Worm (Caenorhabditis elegans) whole organism, early embryonic: ENCODE results near the gene skr-12.

Source experiments
- B0310.2 ChIP-seq: sonication (generic microtip); optimal IDR thresholded peaks from 2 replicates; lab custom pipeline; 2016; ENCODE audit warnings: mild to moderate bottlenecking, missing genetic modification characterization, missing compliant biosample characterization
- F13C5.2 ChIP-seq: sonication (generic microtip); optimal IDR thresholded peaks from 2 replicates; lab custom pipeline; 2017; ENCODE audit warnings: mild to moderate bottlenecking, missing genetic modification characterization, inconsistent platforms, missing compliant biosample characterization
- aly-1 ChIP-seq: sonication (generic microtip); optimal IDR thresholded peaks from 2 replicates; lab custom pipeline; 2016; ENCODE audit warnings: missing genetic modification characterization, missing compliant biosample characterization
- ama-1 ChIP-seq: fragments of 150-350 bp; optimal IDR thresholded peaks from 2 replicates; lab custom pipeline; 2014
- ceh-13 ChIP-seq: fragments of 200-800 bp; sonication (Bioruptor generic); optimal IDR thresholded peaks from 2 replicates; lab custom pipeline; 2018; ENCODE audit warnings: mild to moderate bottlenecking, missing genetic modification characterization, missing compliant biosample characterization
- ceh-36 ChIP-seq: sonication (generic microtip); optimal IDR thresholded peaks from 2 replicates; lab custom pipeline; 2016; ENCODE audit warnings: missing genetic modification characterization, inconsistent platforms, missing compliant biosample characterization
- flt-1 ChIP-seq: fragments of 200-800 bp; sonication (Bioruptor generic); IDR thresholded peaks from 2 replicates; pipeline ENCODE4 v1.3.6; 2022; ENCODE audit warnings: missing genetic modification characterization, missing compliant biosample characterization
- hmbx-1 ChIP-seq: sonication (generic microtip); optimal IDR thresholded peaks from 2 replicates; lab custom pipeline; 2016; ENCODE audit warnings: mild to moderate bottlenecking, missing genetic modification characterization, missing compliant biosample characterization
- hmg-4 ChIP-seq: fragments of 200-800 bp; sonication (Bioruptor generic); optimal IDR thresholded peaks from 2 replicates; lab custom pipeline; 2018; ENCODE audit warnings: mild to moderate bottlenecking, missing genetic modification characterization, missing compliant biosample characterization
- hnd-1 ChIP-seq: sonication (generic microtip); optimal IDR thresholded peaks from 2 replicates; lab custom pipeline; 2016; ENCODE audit warnings: missing genetic modification characterization, missing compliant biosample characterization
- scrt-1 ChIP-seq: fragments of 200-800 bp; sonication (Bioruptor generic); IDR thresholded peaks from 2 replicates; pipeline ENCODE4 v1.3.6; 2022; ENCODE audit warnings: missing genetic modification characterization, missing compliant biosample characterization
- sea-1 ChIP-seq: fragments of 200-800 bp; sonication (Bioruptor generic); conservative IDR thresholded peaks from 2 replicates; pipeline ENCODE4 v1.3.6; 2022; ENCODE audit warnings: missing genetic modification characterization, missing compliant biosample characterization
- tbx-37 ChIP-seq: fragments of 200-800 bp; sonication (Bioruptor generic); conservative IDR thresholded peaks from 2 replicates; pipeline ENCODE4 v1.3.6; 2022; ENCODE audit warnings: missing genetic modification reagents, missing genetic modification characterization, missing compliant biosample characterization
- tra-4 ChIP-seq: sonication (generic microtip); optimal IDR thresholded peaks from 2 replicates; lab custom pipeline; 2017; ENCODE audit warnings: missing genetic modification characterization, missing compliant biosample characterization

DNA sequence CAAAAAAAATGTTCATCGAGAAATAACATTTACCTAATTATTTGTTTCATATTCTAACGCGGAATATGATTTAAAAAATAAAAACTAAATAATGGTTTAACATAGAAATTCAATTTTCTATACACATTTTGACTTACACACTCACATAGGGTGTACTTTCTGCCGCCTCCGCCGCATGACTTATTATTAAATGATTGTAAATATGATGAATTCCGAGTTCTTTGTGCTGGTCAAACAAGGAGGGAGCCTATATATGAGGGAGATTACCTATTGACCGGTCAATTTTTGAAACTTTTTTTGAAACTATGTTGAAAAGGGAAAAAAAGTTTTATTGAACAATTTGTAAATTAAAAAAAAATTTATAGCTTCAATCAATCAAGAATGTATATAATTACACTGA is 40.8 kb downstream of the skr-12 start:
- TF ChIP-seq B0310.2 (tag; lab: Kevin White, UChicago) (no peak), ama-1 (no peak), ceh-13 (GFP tag; lab: Kevin White, UChicago) (no peak), F13C5.2 (no peak), flt-1 (GFP tag; lab: Robert Waterston, UW) (no peak), hmbx-1 (tag; lab: Kevin White, UChicago) (no peak), aly-1 (tag; lab: Kevin White, UChicago) (no peak), tra-4 (tag; lab: Kevin White, UChicago) (no peak), tbx-37 (no peak), hnd-1 (tag; lab: Kevin White, UChicago) (no peak), sea-1 (no peak), hmg-4 (GFP tag; lab: Kevin White, UChicago) (no peak), ceh-36 (tag; lab: Kevin White, UChicago) (no peak), scrt-1 (no peak)
